Fruit fly (Drosophila melanogaster) whole organism, embryonic: Measurements from ENCODE around the gene dind.

Experiments used
- CG32532 ChIP-seq: fragments of 200-800 bp; sonication (Bioruptor generic); IDR thresholded peaks from 2 replicates; pipeline ENCODE4 v1.3.6; 2022; ENCODE audit warnings: missing biosample characterization, missing genetic modification characterization
- D ChIP-seq, 2 experiments: fragments of 200-800 bp in 1 of 2; fragments of >200 bp in 1 of 2; sonication (Bioruptor generic) in 1 of 2; optimal IDR thresholded peaks; 2 replicates in 1 of 2; 3 replicates in 1 of 2; lab custom pipeline; 2017; ENCODE audit warnings: mild to moderate bottlenecking in 1 of 2, missing biosample characterization in 1 of 2, missing genetic modification characterization in 1 of 2, missing genetic modification reagents in 1 of 2
- Hr3 ChIP-seq: fragments of 200-800 bp; sonication (Bioruptor generic); optimal IDR thresholded peaks from 3 replicates; lab custom pipeline; 2016; ENCODE audit warnings: missing biosample characterization, missing genetic modification characterization
- NK7.1 ChIP-seq: fragments of 200-800 bp; sonication (Bioruptor generic); optimal IDR thresholded peaks from 3 replicates; lab custom pipeline; 2016; ENCODE audit warnings: missing biosample characterization, missing genetic modification characterization

DNA sequence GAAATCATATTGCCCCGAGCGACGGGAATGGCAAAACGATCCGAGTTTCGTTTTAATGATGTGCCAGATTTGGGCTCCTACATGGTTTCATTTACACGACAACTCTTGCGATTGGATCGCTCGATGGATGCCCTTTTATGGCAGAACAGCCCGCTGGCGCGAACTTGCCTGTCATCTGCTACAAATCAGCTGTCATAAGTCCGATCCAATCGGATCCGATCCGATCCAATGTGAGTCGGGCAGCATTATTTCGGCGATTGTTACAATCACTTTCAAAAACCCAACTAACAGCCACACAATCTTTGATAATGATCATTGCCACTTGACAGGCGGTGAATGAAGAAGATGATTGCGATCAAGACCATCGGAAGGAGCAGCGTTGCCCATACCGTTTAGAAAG is 33.7 kb downstream of the dind start:
- TF ChIP-seq NK7.1 (GFP tag; lab: Kevin White, UChicago) (no peak), CG32532 (GFP tag; lab: Robert Waterston, UW) (no peak), D (optimal IDR thresholded peaks at IDR 0.05; lab: Kevin White, UChicago) (no peak), D (GFP tag; optimal IDR thresholded peaks at IDR 0.05; lab: Kevin White, UChicago) (no peak), Hr3 (GFP tag; lab: Kevin White, UChicago) (no peak)
